Worm (Caenorhabditis elegans) whole organism, late embryonic: ENCODE measurements around the gene F23F12.3.

Experiments
- elt-2 ChIP-seq: sonication (generic microtip); optimal IDR thresholded peaks from 2 replicates; lab custom pipeline; 2016; ENCODE audit warnings: missing genetic modification reagents, missing genetic modification characterization, missing compliant biosample characterization
- gmeb-2 ChIP-seq: sonication (generic microtip); optimal IDR thresholded peaks from 2 replicates; lab custom pipeline; 2016; ENCODE audit warnings: missing genetic modification characterization, inconsistent platforms, missing compliant biosample characterization
- lin-11 ChIP-seq: fragments of 200-800 bp; sonication (Bioruptor generic); optimal IDR thresholded peaks from 2 replicates; lab custom pipeline; 2018; ENCODE audit warnings: mild to moderate bottlenecking, missing genetic modification characterization, missing compliant biosample characterization
- pag-3 ChIP-seq: sonication (generic microtip); optimal IDR thresholded peaks from 2 replicates; lab custom pipeline; 2016; ENCODE audit warnings: missing compliant biosample characterization, missing genetic modification characterization, borderline replicate concordance
- pax-1 ChIP-seq: fragments of 150-350 bp; optimal IDR thresholded peaks from 2 replicates; lab custom pipeline; 2014; ENCODE audit warnings: missing biosample characterization, missing genetic modification characterization
- pqm-1 ChIP-seq: sonication (generic microtip); optimal IDR thresholded peaks from 2 replicates; lab custom pipeline; 2016; ENCODE audit warnings: missing genetic modification characterization, missing compliant biosample characterization
- tbx-2 ChIP-seq: sonication (generic microtip); optimal IDR thresholded peaks from 2 replicates; lab custom pipeline; 2016; ENCODE audit warnings: missing genetic modification characterization, missing compliant biosample characterization

- TF ChIP-seq elt-2 (tag; lab: Kevin White, UChicago) (no peak), tbx-2 (tag; lab: Kevin White, UChicago) (no peak), pax-1 (tag; lab: Kevin White, UChicago) (no peak), pqm-1 (no peak), pag-3 (no peak), gmeb-2 (tag; lab: Kevin White, UChicago) (no peak), lin-11 (tag; lab: Kevin White, UChicago) (no peak)
These were observed 10.8 kb upstream of the F23F12.3 start, which contains the start of gene rpt-3 for ce11 chrIII:6489493-6489892.
